Worm (Caenorhabditis elegans): ENCODE results near the gene mif-4.

Gene mif-4

ce11 chrIV:6373721-6374120 lies 37.9 kb upstream of the mif-4 start:
- TF ChIP-seq pha-4 (tag; optimal IDR thresholded peaks at IDR 0.05): no peak
- no peak for TF ChIP-seq mls-2 (tag; optimal IDR thresholded peaks at IDR 0.05)
- TF ChIP-seq bed-3 (GFP tag; optimal IDR thresholded peaks at IDR 0.05): no peak
- TF ChIP-seq unc-120 (tag; optimal IDR thresholded peaks at IDR 0.05; ENCODE audit: poor library complexity, severe bottlenecking): no peak
- TF ChIP-seq lin-13 (tag; optimal IDR thresholded peaks at IDR 0.05): no peak
- no peak for TF ChIP-seq nhr-76 (tag; optimal IDR thresholded peaks at IDR 0.05)
- no peak for TF ChIP-seq lsy-2 (tag; optimal IDR thresholded peaks at IDR 0.05)
- no peak for TF ChIP-seq nhr-12 (tag; optimal IDR thresholded peaks at IDR 0.05)

ce11 chrIV:6372993-6373392 lies 37.2 kb upstream of the mif-4 start, which contains the start of gene smg-3:
Gene smg-3, minus strand, starts transcription at chrIV:6373093.
- no peak for TF ChIP-seq tbx-8 (GFP tag; optimal IDR thresholded peaks at IDR 0.05)
- TF ChIP-seq mep-1 (tag; optimal IDR thresholded peaks at IDR 0.05): no peak
- no peak for TF ChIP-seq M03D4.4 (tag; optimal IDR thresholded peaks at IDR 0.05)
- no peak for TF ChIP-seq pha-4 (tag; optimal IDR thresholded peaks at IDR 0.05)
- no peak for TF ChIP-seq ceh-39 (tag; optimal IDR thresholded peaks at IDR 0.05)
- TF ChIP-seq lin-32 (GFP tag; optimal IDR thresholded peaks at IDR 0.05): no peak
- no peak for TF ChIP-seq drap-1 (GFP tag; optimal IDR thresholded peaks at IDR 0.05)
- no peak for TF ChIP-seq lin-13 (tag; optimal IDR thresholded peaks at IDR 0.05)
- TF ChIP-seq ceh-83 (GFP tag; optimal IDR thresholded peaks at IDR 0.05): no peak
- no peak for TF ChIP-seq ztf-11 (tag; optimal IDR thresholded peaks at IDR 0.05)
- no peak for TF ChIP-seq hlh-1 (tag; optimal IDR thresholded peaks at IDR 0.05)
- no peak for TF ChIP-seq nhr-237 (tag; optimal IDR thresholded peaks at IDR 0.05)
- TF ChIP-seq ces-1 (GFP tag; optimal IDR thresholded peaks at IDR 0.05): no peak

ce11 chrIV:6372267-6372666 lies 36.5 kb upstream of the mif-4 start:
- no peak for TF ChIP-seq tbx-8 (GFP tag; optimal IDR thresholded peaks at IDR 0.05)

ce11 chrIV:6369489-6369888 lies 33.7 kb upstream of the mif-4 start:
- no peak for TF ChIP-seq elt-1 (tag; optimal IDR thresholded peaks at IDR 0.05; ENCODE audit: borderline replicate concordance, insufficient read depth)
- TF ChIP-seq nhr-12 (tag; optimal IDR thresholded peaks at IDR 0.05): no peak
- TF ChIP-seq pha-4 (tag; optimal IDR thresholded peaks at IDR 0.05): no peak
- no peak for TF ChIP-seq snpc-4 (tag; optimal IDR thresholded peaks at IDR 0.05)
- TF ChIP-seq nhr-76 (tag; optimal IDR thresholded peaks at IDR 0.05): no peak
- TF ChIP-seq unc-120 (tag; optimal IDR thresholded peaks at IDR 0.05; ENCODE audit: poor library complexity, severe bottlenecking): no peak
- TF ChIP-seq unc-62 (GFP tag; optimal IDR thresholded peaks at IDR 0.05): no peak
- TF ChIP-seq ceh-43 (GFP tag; optimal IDR thresholded peaks at IDR 0.05): no peak
- no peak for TF ChIP-seq ztf-11 (tag; optimal IDR thresholded peaks at IDR 0.05)
- TF ChIP-seq blmp-1 (tag; optimal IDR thresholded peaks at IDR 0.05): no peak
- no peak for TF ChIP-seq nhr-28 (tag; optimal IDR thresholded peaks at IDR 0.05)
- TF ChIP-seq lin-13 (tag; optimal IDR thresholded peaks at IDR 0.05): no peak
- TF ChIP-seq hlh-1 (tag; optimal IDR thresholded peaks at IDR 0.05): no peak
- TF ChIP-seq unc-39 (tag; optimal IDR thresholded peaks at IDR 0.05): no peak
- no peak for TF ChIP-seq zip-8 (tag; optimal IDR thresholded peaks at IDR 0.05)
- no peak for TF ChIP-seq nhr-2 (tag; optimal IDR thresholded peaks at IDR 0.05)

ce11 chrIV:6366032-6366431 lies 30.2 kb upstream of the mif-4 start:
- TF ChIP-seq ces-1 (GFP tag; optimal IDR thresholded peaks at IDR 0.05): peak; percentile 92
- no peak for TF ChIP-seq unc-120 (tag; optimal IDR thresholded peaks at IDR 0.05; ENCODE audit: poor library complexity, severe bottlenecking)

- no peak for TF ChIP-seq zip-8 (tag; optimal IDR thresholded peaks at IDR 0.05)
- TF ChIP-seq nhr-76 (tag; optimal IDR thresholded peaks at IDR 0.05): no peak
- no peak for TF ChIP-seq nhr-12 (tag; optimal IDR thresholded peaks at IDR 0.05)
- no peak for TF ChIP-seq M03D4.4 (tag; optimal IDR thresholded peaks at IDR 0.05)
- no peak for TF ChIP-seq ceh-83 (GFP tag; optimal IDR thresholded peaks at IDR 0.05)
- no peak for TF ChIP-seq mls-2 (tag; optimal IDR thresholded peaks at IDR 0.05)
- TF ChIP-seq unc-62 (GFP tag; optimal IDR thresholded peaks at IDR 0.05): no peak
- no peak for TF ChIP-seq blmp-1 (tag; optimal IDR thresholded peaks at IDR 0.05)
- TF ChIP-seq unc-39 (tag; optimal IDR thresholded peaks at IDR 0.05): no peak
- no peak for TF ChIP-seq unc-120 (tag; optimal IDR thresholded peaks at IDR 0.05; ENCODE audit: poor library complexity, severe bottlenecking)
- TF ChIP-seq flh-1 (GFP tag; optimal IDR thresholded peaks at IDR 0.05): no peak
- no peak for TF ChIP-seq sem-2 (GFP tag; optimal IDR thresholded peaks at IDR 0.05)
- no peak for TF ChIP-seq hlh-1 (tag; optimal IDR thresholded peaks at IDR 0.05)
- no peak for TF ChIP-seq mab-5 (tag; optimal IDR thresholded peaks at IDR 0.05)
- no peak for TF ChIP-seq lsy-2 (tag; optimal IDR thresholded peaks at IDR 0.05)
- TF ChIP-seq sptf-1 (tag; optimal IDR thresholded peaks at IDR 0.05): no peak
- TF ChIP-seq elt-3 (tag; optimal IDR thresholded peaks at IDR 0.05): no peak
- TF ChIP-seq cnd-1 (tag; optimal IDR thresholded peaks at IDR 0.05): no peak
- TF ChIP-seq ceh-39 (tag; optimal IDR thresholded peaks at IDR 0.05): no peak
- no peak for TF ChIP-seq ceh-43 (GFP tag; optimal IDR thresholded peaks at IDR 0.05)
These were observed 29.3 kb upstream of the mif-4 start, which contains the start of gene Y73B6BL.270 for ce11 chrIV:6365045-6365444. Gene Y73B6BL.270, plus strand, starts transcription at chrIV:6365345.
